Fruit fly (Drosophila melanogaster): ENCODE measurements around the gene CG9886.

DNA sequence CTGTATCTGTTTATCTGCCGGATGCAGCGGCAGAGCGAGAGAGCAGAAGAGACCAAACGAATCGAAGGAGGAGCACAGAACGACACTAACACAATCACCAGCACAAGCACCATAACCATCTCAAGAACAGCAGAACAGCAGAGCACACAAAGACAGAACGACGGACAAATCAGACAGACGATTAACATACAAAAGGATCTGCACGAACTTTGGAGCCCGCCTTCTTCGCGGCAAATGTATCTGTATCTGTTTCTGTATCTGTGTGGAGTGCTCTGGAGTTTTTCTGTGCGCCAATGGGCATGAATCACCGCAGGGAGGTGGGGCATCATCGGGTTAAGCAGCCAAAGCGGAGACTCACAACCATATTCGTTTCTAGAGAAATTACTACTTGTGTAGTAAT is 27.9 kb downstream of the CG9886 start:
- TF ChIP-seq Eip78C (GFP tag) (no peak), Ets96B (tag; optimal IDR thresholded peaks at IDR 0.05) (no peak), CG4318 (GFP tag; optimal IDR thresholded peaks at IDR 0.05) (no peak)

Data from whole organism, prepupa.